Worm (Caenorhabditis elegans): ENCODE measurements around the gene lin-32.

DNA sequence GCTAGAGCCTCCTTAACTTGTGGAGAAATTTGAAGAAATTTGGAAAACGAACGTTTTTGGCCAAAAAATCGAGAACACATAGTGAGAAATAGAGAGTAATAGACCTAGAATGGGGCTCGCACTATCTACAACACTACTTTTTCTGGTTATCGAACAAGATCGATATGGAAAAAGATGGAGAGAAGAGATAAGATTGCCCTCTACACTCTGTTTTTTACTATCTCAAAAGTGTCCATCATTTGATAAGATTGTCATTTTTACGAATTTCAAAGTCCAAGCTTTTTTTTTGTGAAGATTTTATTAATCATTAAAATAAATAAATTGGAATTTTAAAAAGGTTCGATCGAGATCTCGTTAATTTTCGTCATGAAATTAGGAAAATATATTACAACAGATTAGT lies 26.2 kb downstream of the lin-32 start, which contains the start of gene T24C12.3:
- TF ChIP-seq ama-1 (optimal IDR thresholded peaks at IDR 0.05) (no peak), snpc-4 (tag; optimal IDR thresholded peaks at IDR 0.05) (no peak), aly-2 (tag; optimal IDR thresholded peaks at IDR 0.05) (no peak), lin-39 (tag; optimal IDR thresholded peaks at IDR 0.05) (no peak), elt-3 (tag; optimal IDR thresholded peaks at IDR 0.05) (peak in 1 of 6 experiments; percentile 61), mef-2 (tag; optimal IDR thresholded peaks at IDR 0.05) (no peak), tlp-1 (tag; optimal IDR thresholded peaks at IDR 0.05) (no peak), rnt-1 (tag; optimal IDR thresholded peaks at IDR 0.05) (no peak), alr-1 (tag; optimal IDR thresholded peaks at IDR 0.05; ENCODE audit: borderline replicate concordance) (no peak), nhr-12 (tag; optimal IDR thresholded peaks at IDR 0.05) (no peak), zag-1 (tag; optimal IDR thresholded peaks at IDR 0.05) (no peak), mdl-1 (tag; optimal IDR thresholded peaks at IDR 0.05) (no peak), pag-3 (tag; optimal IDR thresholded peaks at IDR 0.05; ENCODE audit: borderline replicate concordance, insufficient read depth) (no peak)

Data from whole organism, L1 larva.